Worm (Caenorhabditis elegans) whole organism, late embryonic: ENCODE data around the gene Y42G9A.1.

Experiments used
- C08G9.2 ChIP-seq: sonication (generic microtip); optimal IDR thresholded peaks from 2 replicates; lab custom pipeline; 2016; ENCODE audit warnings: mild to moderate bottlenecking, missing genetic modification characterization, moderate library complexity, missing compliant biosample characterization
- C38D4.7 ChIP-seq: fragments of 200-800 bp; sonication (Bioruptor generic); optimal IDR thresholded peaks from 2 replicates; lab custom pipeline; 2018; ENCODE audit warnings: mild to moderate bottlenecking, missing genetic modification characterization, moderate library complexity, missing compliant biosample characterization
- F13H6.1 ChIP-seq: sonication (generic microtip); optimal IDR thresholded peaks from 2 replicates; lab custom pipeline; 2016; ENCODE audit warnings: missing genetic modification characterization, missing compliant biosample characterization
- K02D7.2 ChIP-seq: sonication (generic microtip); optimal IDR thresholded peaks from 2 replicates; lab custom pipeline; 2017; ENCODE audit warnings: mild to moderate bottlenecking, missing genetic modification characterization, missing compliant biosample characterization
- T23F11.4 ChIP-seq: fragments of 200-800 bp; sonication (Bioruptor generic); optimal IDR thresholded peaks from 2 replicates; lab custom pipeline; 2018; ENCODE audit warnings: mild to moderate bottlenecking, missing genetic modification characterization, missing compliant biosample characterization
- Y22D7AL.16 ChIP-seq: sonication (generic microtip); optimal IDR thresholded peaks from 2 replicates; lab custom pipeline; 2016; ENCODE audit warnings: missing genetic modification characterization, missing compliant biosample characterization
- ahr-1 ChIP-seq: sonication (generic microtip); optimal IDR thresholded peaks from 2 replicates; lab custom pipeline; 2016; ENCODE audit warnings: missing genetic modification characterization, missing compliant biosample characterization
- ceh-18 ChIP-seq: sonication (generic microtip); optimal IDR thresholded peaks from 2 replicates; lab custom pipeline; 2016; ENCODE audit warnings: missing genetic modification characterization, missing compliant biosample characterization
- ceh-19 ChIP-seq: fragments of 200-800 bp; sonication (Bioruptor generic); optimal IDR thresholded peaks from 2 replicates; lab custom pipeline; 2018; ENCODE audit warnings: mild to moderate bottlenecking, missing genetic modification characterization, missing compliant biosample characterization
- ceh-2 ChIP-seq: sonication (generic microtip); optimal IDR thresholded peaks from 2 replicates; lab custom pipeline; 2016; ENCODE audit warnings: missing genotype, missing genetic modification characterization, missing compliant biosample characterization
- ceh-22 ChIP-seq: sonication (generic microtip); optimal IDR thresholded peaks from 2 replicates; lab custom pipeline; 2017; ENCODE audit warnings: missing biosample characterization, missing genetic modification characterization
- ceh-24 ChIP-seq: sonication (generic microtip); optimal IDR thresholded peaks from 2 replicates; lab custom pipeline; 2016; ENCODE audit warnings: mild to moderate bottlenecking, missing genetic modification characterization, missing compliant biosample characterization
- ceh-30 ChIP-seq: fragments of 150-350 bp; optimal IDR thresholded peaks from 2 replicates; lab custom pipeline; 2014; ENCODE audit warnings: missing biosample characterization, missing genetic modification characterization
- ceh-31 ChIP-seq: sonication (generic microtip); optimal IDR thresholded peaks from 2 replicates; lab custom pipeline; 2016; ENCODE audit warnings: missing genetic modification characterization, missing compliant biosample characterization
- ceh-45 ChIP-seq: fragments of 200-800 bp; sonication (Bioruptor generic); IDR thresholded peaks from 2 replicates; pipeline ENCODE4 v1.3.6; 2022; ENCODE audit warnings: missing genetic modification reagents, missing genetic modification characterization, missing compliant biosample characterization
- ceh-6 ChIP-seq: fragments of 200-800 bp; sonication (Bioruptor generic); optimal IDR thresholded peaks from 2 replicates; lab custom pipeline; 2018; ENCODE audit warnings: mild to moderate bottlenecking, missing genetic modification characterization, missing compliant biosample characterization
- ceh-9 ChIP-seq: sonication (generic microtip); optimal IDR thresholded peaks from 2 replicates; lab custom pipeline; 2016; ENCODE audit warnings: mild to moderate bottlenecking, missing genetic modification characterization, inconsistent platforms, missing compliant biosample characterization
- che-1 ChIP-seq: sonication (generic microtip); optimal IDR thresholded peaks from 2 replicates; lab custom pipeline; 2016; ENCODE audit warnings: mild to moderate bottlenecking, missing genetic modification characterization, missing compliant biosample characterization
- dmd-4 ChIP-seq: sonication (generic microtip); optimal IDR thresholded peaks from 2 replicates; lab custom pipeline; 2016; ENCODE audit warnings: borderline replicate concordance, missing genetic modification characterization, missing compliant biosample characterization
- elt-2 ChIP-seq: sonication (generic microtip); optimal IDR thresholded peaks from 2 replicates; lab custom pipeline; 2016; ENCODE audit warnings: missing genetic modification reagents, missing genetic modification characterization, missing compliant biosample characterization
- fax-1 ChIP-seq: sonication (generic microtip); optimal IDR thresholded peaks from 2 replicates; lab custom pipeline; 2016; ENCODE audit warnings: missing genotype, missing genetic modification characterization, missing compliant biosample characterization
- fkh-6 ChIP-seq: sonication (generic microtip); optimal IDR thresholded peaks from 2 replicates; lab custom pipeline; 2016; ENCODE audit warnings: missing genetic modification characterization, missing compliant biosample characterization
- gmeb-2 ChIP-seq: sonication (generic microtip); optimal IDR thresholded peaks from 2 replicates; lab custom pipeline; 2016; ENCODE audit warnings: missing genetic modification characterization, inconsistent platforms, missing compliant biosample characterization
- hlh-13 ChIP-seq: fragments of 200-800 bp; sonication (Bioruptor generic); optimal IDR thresholded peaks from 2 replicates; lab custom pipeline; 2018; ENCODE audit warnings: mild to moderate bottlenecking, missing genetic modification characterization, missing compliant biosample characterization
- lin-11 ChIP-seq: fragments of 200-800 bp; sonication (Bioruptor generic); optimal IDR thresholded peaks from 2 replicates; lab custom pipeline; 2018; ENCODE audit warnings: mild to moderate bottlenecking, missing genetic modification characterization, missing compliant biosample characterization
- nfya-1 ChIP-seq: sonication (generic microtip); optimal IDR thresholded peaks from 2 replicates; lab custom pipeline; 2017; ENCODE audit warnings: missing genetic modification characterization, mild to moderate bottlenecking, missing compliant biosample characterization, antibody characterized with exemption, moderate library complexity
- pag-3 ChIP-seq: sonication (generic microtip); optimal IDR thresholded peaks from 2 replicates; lab custom pipeline; 2016; ENCODE audit warnings: missing compliant biosample characterization, missing genetic modification characterization, borderline replicate concordance
- pat-9 ChIP-seq: fragments of 200-800 bp; sonication (Bioruptor generic); optimal IDR thresholded peaks from 2 replicates; lab custom pipeline; 2018; ENCODE audit warnings: mild to moderate bottlenecking, missing genetic modification characterization, moderate library complexity, missing compliant biosample characterization
- pax-1 ChIP-seq: fragments of 150-350 bp; optimal IDR thresholded peaks from 2 replicates; lab custom pipeline; 2014; ENCODE audit warnings: missing biosample characterization, missing genetic modification characterization
- pha-2 ChIP-seq: sonication (generic microtip); optimal IDR thresholded peaks from 2 replicates; lab custom pipeline; 2017; ENCODE audit warnings: mild to moderate bottlenecking, missing genetic modification characterization, missing compliant biosample characterization
- ref-2 ChIP-seq: sonication (generic microtip); optimal IDR thresholded peaks from 2 replicates; lab custom pipeline; 2016; ENCODE audit warnings: missing genetic modification characterization, missing compliant biosample characterization
- rnt-1 ChIP-seq: sonication (generic microtip); optimal IDR thresholded peaks from 2 replicates; lab custom pipeline; 2016; ENCODE audit warnings: missing genetic modification characterization, missing compliant biosample characterization
- sox-2 ChIP-seq: fragments of 200-800 bp; sonication (Bioruptor generic); IDR thresholded peaks from 2 replicates; pipeline ENCODE4 v1.3.6; 2022; ENCODE audit warnings: missing genetic modification reagents, missing genetic modification characterization, missing compliant biosample characterization
- sox-4 ChIP-seq: sonication (generic microtip); optimal IDR thresholded peaks from 2 replicates; lab custom pipeline; 2017; ENCODE audit warnings: mild to moderate bottlenecking, missing genetic modification characterization, inconsistent platforms, missing compliant biosample characterization
- tbx-2 ChIP-seq: sonication (generic microtip); optimal IDR thresholded peaks from 2 replicates; lab custom pipeline; 2016; ENCODE audit warnings: missing genetic modification characterization, missing compliant biosample characterization
- tbx-7 ChIP-seq: sonication (generic microtip); optimal IDR thresholded peaks from 2 replicates; lab custom pipeline; 2016; ENCODE audit warnings: missing genotype, missing genetic modification characterization, missing compliant biosample characterization
- unc-3 ChIP-seq, 2 experiments: fragments of 200-800 bp in 1 of 2; sonication (Bioruptor generic) in 1 of 2; sonication (generic microtip) in 1 of 2; conservative IDR thresholded peaks in 1 of 2; optimal IDR thresholded peaks in 1 of 2; 2 replicates each; pipeline versions ENCODE4 v1.3.6 to Lab custom; 2016 to 2022; ENCODE audit warnings: missing compliant biosample characterization in 2 of 2, missing genetic modification characterization in 2 of 2, missing genetic modification reagents in 1 of 2
- unc-42 ChIP-seq: sonication (generic microtip); optimal IDR thresholded peaks from 2 replicates; lab custom pipeline; 2016; ENCODE audit warnings: missing genotype, missing genetic modification characterization, missing compliant biosample characterization
- unc-55 ChIP-seq: sonication (generic microtip); optimal IDR thresholded peaks from 2 replicates; lab custom pipeline; 2017; ENCODE audit warnings: missing biosample characterization, missing genetic modification reagents, missing genetic modification characterization
- zip-5 ChIP-seq: sonication (generic microtip); optimal IDR thresholded peaks from 2 replicates; lab custom pipeline; 2016; ENCODE audit warnings: missing genetic modification characterization, missing compliant biosample characterization

Y42G9A.1 gene

ce11 chrIII:6118320-6118719 lies 31.4 kb upstream of the Y42G9A.1 start, which contains the start of gene kin-18:
Gene kin-18 (plus strand): TSS chrIII:6118620.
- TF ChIP-seq pag-3 (tag; lab: Kevin White, UChicago) = no peak
- TF ChIP-seq ceh-2 (tag; lab: Kevin White, UChicago) = no peak
- no peak for TF ChIP-seq unc-3 (GFP tag; conservative IDR thresholded peaks at IDR 0.05; lab: Robert Waterston, UW)
- TF ChIP-seq unc-3 (tag; optimal IDR thresholded peaks at IDR 0.05; lab: Kevin White, UChicago) = no peak
- no peak for TF ChIP-seq pax-1 (tag; lab: Kevin White, UChicago)
- TF ChIP-seq tbx-7 (tag; lab: Kevin White, UChicago) = no peak
- no peak for TF ChIP-seq ahr-1 (tag; lab: Kevin White, UChicago)
- TF ChIP-seq fax-1 (tag; lab: Kevin White, UChicago) = no peak
- TF ChIP-seq, all 69 proteins: peak for 0

DNA sequence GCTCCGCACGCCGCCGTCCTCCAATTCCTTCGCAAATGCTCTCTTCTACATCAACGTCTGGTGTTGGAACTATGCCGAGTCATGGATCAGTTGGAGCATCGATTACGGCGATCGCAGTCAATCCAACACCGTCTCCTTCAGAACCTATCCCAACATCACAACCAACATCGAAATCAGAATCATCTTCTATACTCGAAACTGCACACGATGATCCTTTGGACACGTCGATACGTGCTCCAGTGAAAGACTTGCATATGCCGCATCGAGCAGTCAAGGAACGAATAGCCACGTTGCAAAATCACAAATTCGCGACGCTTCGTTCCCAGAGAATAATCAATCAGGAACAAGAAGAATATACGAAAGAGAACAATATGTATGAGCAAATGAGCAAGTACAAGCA lies 28.8 kb upstream of the Y42G9A.1 start:
- TF ChIP-seq dmd-4 (tag; lab: Kevin White, UChicago) (no peak), ceh-24 (tag; lab: Kevin White, UChicago) (no peak), ref-2 (tag; lab: Kevin White, UChicago) (no peak), nfya-1 (tag; lab: Kevin White, UChicago) (no peak), unc-55 (no peak), ceh-30 (no peak), lin-11 (tag; lab: Kevin White, UChicago) (no peak), ceh-2 (tag; lab: Kevin White, UChicago) (no peak), hlh-13 (GFP tag; lab: Kevin White, UChicago) (no peak), ceh-19 (GFP tag; lab: Kevin White, UChicago) (no peak), ceh-45 (GFP tag; lab: Robert Waterston, UW) (no peak), ceh-6 (GFP tag; lab: Kevin White, UChicago) (no peak), sox-2 (no peak), F13H6.1 (tag; lab: Kevin White, UChicago) (no peak)

- TF ChIP-seq unc-42 (tag; lab: Kevin White, UChicago) (no peak), sox-4 (peak; percentile 7)
Observed at ce11 chrIII:6123647-6124046, 26.1 kb upstream of the Y42G9A.1 start.

ce11 chrIII:6132068-6132467 lies 17.7 kb upstream of the Y42G9A.1 start:
- no peak for TF ChIP-seq zip-5 (tag; lab: Kevin White, UChicago)
- TF ChIP-seq fkh-6 (tag; lab: Kevin White, UChicago) = no peak
- no peak for TF ChIP-seq pag-3 (tag; lab: Kevin White, UChicago)
- no peak for TF ChIP-seq tbx-7 (tag; lab: Kevin White, UChicago)
- TF ChIP-seq ceh-9 (tag; lab: Kevin White, UChicago) = no peak
- no peak for TF ChIP-seq gmeb-2 (tag; lab: Kevin White, UChicago)
- no peak for TF ChIP-seq ceh-22 (tag; lab: Kevin White, UChicago)
- TF ChIP-seq rnt-1 (tag; lab: Kevin White, UChicago) = peak; percentile 42
- TF ChIP-seq elt-2 = peak; percentile 39
- no peak for TF ChIP-seq pat-9 (tag; lab: Kevin White, UChicago)
- TF ChIP-seq ceh-19 (GFP tag; lab: Kevin White, UChicago) = no peak
- no peak for TF ChIP-seq sox-4

- peak; percentile 54 for TF ChIP-seq elt-2
- peak; percentile 65 for TF ChIP-seq pat-9 (tag; lab: Kevin White, UChicago)
- TF ChIP-seq hlh-13 (GFP tag; lab: Kevin White, UChicago) = peak; percentile 44
- TF ChIP-seq fkh-6 (tag; lab: Kevin White, UChicago) = peak; percentile 7
- TF ChIP-seq Y22D7AL.16 (tag; lab: Kevin White, UChicago) = peak; percentile 5
- TF ChIP-seq lin-11 (tag; lab: Kevin White, UChicago) = peak; percentile 12
- TF ChIP-seq tbx-2 = peak; percentile 49
- TF ChIP-seq T23F11.4 (GFP tag; lab: Kevin White, UChicago) = peak; percentile 65
- peak; percentile 49 for TF ChIP-seq che-1
- TF ChIP-seq ceh-18 (tag; lab: Kevin White, UChicago) = peak; percentile 39
- TF ChIP-seq ceh-19 (GFP tag; lab: Kevin White, UChicago) = peak; percentile 59
- peak; percentile 34 for TF ChIP-seq unc-42 (tag; lab: Kevin White, UChicago)
- TF ChIP-seq ceh-24 (tag; lab: Kevin White, UChicago) = peak; percentile 15
- TF ChIP-seq K02D7.2 (tag; lab: Kevin White, UChicago) = peak; percentile 67
- TF ChIP-seq gmeb-2 (tag; lab: Kevin White, UChicago) = peak; percentile 71
- peak; percentile 59 for TF ChIP-seq ceh-6 (GFP tag; lab: Kevin White, UChicago)
- peak; percentile 3 for TF ChIP-seq ceh-31 (tag; lab: Kevin White, UChicago)
- TF ChIP-seq pha-2 (tag; lab: Kevin White, UChicago) = peak; percentile 27
- peak; percentile 3 for TF ChIP-seq C08G9.2 (tag; lab: Kevin White, UChicago)
- TF ChIP-seq sox-4 = peak; percentile 60
- peak; percentile 63 for TF ChIP-seq C38D4.7
Observed at ce11 chrIII:6133389-6133789, 16.4 kb upstream of the Y42G9A.1 start.
